Worm (Caenorhabditis elegans) whole organism, mixed stage, embryonic: ENCODE data around the gene ZK354.7.
"Not testable (repeated sequence)": the region's sequence is repeated elsewhere in the genome, so short reads cannot be mapped to it uniquely, and the experiment has no call there.

ENCODE experiments used
- bed-3 ChIP-seq: fragments of 200-800 bp; sonication (Bioruptor generic); optimal IDR thresholded peaks from 3 replicates; lab custom pipeline; 2018; ENCODE audit warnings: mild to moderate bottlenecking, missing genetic modification characterization, moderate library complexity, missing compliant biosample characterization
- blmp-1 ChIP-seq: fragments of 150-350 bp; optimal IDR thresholded peaks from 2 replicates; lab custom pipeline; 2014; ENCODE audit warnings: missing biosample characterization, missing genetic modification characterization
- drap-1 ChIP-seq: fragments of 200-800 bp; sonication (Bioruptor generic); optimal IDR thresholded peaks from 3 replicates; lab custom pipeline; 2018; ENCODE audit warnings: mild to moderate bottlenecking, missing genetic modification characterization, missing compliant biosample characterization
- elt-3 ChIP-seq: fragments of 150-350 bp; optimal IDR thresholded peaks from 2 replicates; lab custom pipeline; 2014; ENCODE audit warnings: missing biosample characterization, missing genetic modification characterization
- lsy-2 ChIP-seq: fragments of 150-350 bp; optimal IDR thresholded peaks from 2 replicates; lab custom pipeline; 2014; ENCODE audit warnings: missing biosample characterization, missing genetic modification characterization
- mab-5 ChIP-seq: fragments of 150-350 bp; optimal IDR thresholded peaks from 2 replicates; lab custom pipeline; 2014; ENCODE audit warnings: missing biosample characterization, missing genetic modification characterization
- mls-2 ChIP-seq: sonication (generic microtip); optimal IDR thresholded peaks from 2 replicates; lab custom pipeline; 2016; ENCODE audit warnings: mild to moderate bottlenecking, missing genetic modification characterization, moderate library complexity, missing compliant biosample characterization
- nhr-237 ChIP-seq: fragments of 150-350 bp; optimal IDR thresholded peaks from 2 replicates; lab custom pipeline; 2014; ENCODE audit warnings: missing biosample characterization, missing genetic modification characterization
- nhr-28 ChIP-seq: fragments of 150-350 bp; optimal IDR thresholded peaks from 2 replicates; lab custom pipeline; 2014; ENCODE audit warnings: missing biosample characterization, missing genetic modification characterization
- sem-2 ChIP-seq: fragments of 200-800 bp; sonication (Bioruptor generic); optimal IDR thresholded peaks from 2 replicates; lab custom pipeline; 2018; ENCODE audit warnings: mild to moderate bottlenecking, missing genetic modification characterization, missing compliant biosample characterization
- unc-120 ChIP-seq: sonication (generic microtip); optimal IDR thresholded peaks from 2 replicates; lab custom pipeline; 2017; ENCODE audit warnings: missing genetic modification characterization, missing compliant biosample characterization; ENCODE audit not compliant: poor library complexity, severe bottlenecking

The ZK354.7 gene

ce11 chrIV:5260289-5260688 lies 42.6 kb downstream of the ZK354.7 start, which contains the start of gene msp-19:
Gene msp-19, plus strand, starts transcription at chrIV:5260589.
- TF ChIP-seq blmp-1, nhr-28, lsy-2 (tag; lab: Kevin White, UChicago): not testable (repeated sequence)
- TF ChIP-seq, all 35 proteins: peak for 0; not testable (repeated sequence) for 35

- not testable (repeated sequence) for TF ChIP-seq mab-5; sem-2 (GFP tag; lab: Kevin White, UChicago); unc-120 (tag; lab: Kevin White, UChicago)
Measured at ce11 chrIV:5258385-5258784, 44.5 kb downstream of the ZK354.7 start, which contains the start of gene ttbk-2.1. Gene ttbk-2.1, plus strand, starts transcription at chrIV:5258685.

- TF ChIP-seq mls-2 (tag; lab: Kevin White, UChicago); bed-3 (GFP tag; lab: Kevin White, UChicago); nhr-237: not testable (repeated sequence)
Measured at ce11 chrIV:5256731-5257130, 46.2 kb downstream of the ZK354.7 start, which contains the start of gene F36H12.9. Gene F36H12.9, plus strand, starts transcription at chrIV:5257031.

- TF ChIP-seq mab-5; drap-1 (GFP tag; lab: Kevin White, UChicago); elt-3: not testable (repeated sequence)
- TF ChIP-seq, all 35 proteins: peak for 0; not testable (repeated sequence) for 35
Measured at ce11 chrIV:5254678-5255077, 48.3 kb downstream of the ZK354.7 start, which contains the start of gene F36H12.10. Gene F36H12.10, minus strand, starts transcription at chrIV:5254778.
